Fruit fly (Drosophila melanogaster): Measurements from ENCODE around the gene CG14410.

Gene CG14410

dm6 chrX:14831713-14832561, 4.6 kb upstream of the CG14410 start, which contains the start of gene CG14408:
Gene CG14408 (minus strand): TSS chrX:14832033.
- TF ChIP-seq salr (GFP tag; optimal IDR thresholded peaks at IDR 0.05) (no peak), CG8632 (GFP tag; optimal IDR thresholded peaks at IDR 0.05) (no peak), Hr38 (GFP tag; optimal IDR thresholded peaks at IDR 0.05) (no peak), OdsH (GFP tag; optimal IDR thresholded peaks at IDR 0.05) (no peak), CG9139 (GFP tag; optimal IDR thresholded peaks at IDR 0.05) (no peak), esn (GFP tag; optimal IDR thresholded peaks at IDR 0.05) (no peak), Eip78C (GFP tag) (peak; percentile 51), Gug (GFP tag; IDR thresholded peaks at IDR 0.05) (no peak), topi (GFP tag; optimal IDR thresholded peaks at IDR 0.05) (peak; percentile 3), Ets96B (tag; optimal IDR thresholded peaks at IDR 0.05) (no peak), CG6163 (GFP tag; IDR thresholded peaks at IDR 0.05) (no peak), cyc (GFP tag; optimal IDR thresholded peaks at IDR 0.05) (no peak), Eip75B (GFP tag; optimal IDR thresholded peaks at IDR 0.05) (no peak), fkh (GFP tag; optimal IDR thresholded peaks at IDR 0.05) (peak; percentile 6), CG1621 (tag; optimal IDR thresholded peaks at IDR 0.05) (no peak), CG8119 (GFP tag; IDR thresholded peaks at IDR 0.05) (no peak), dsx (GFP tag; optimal IDR thresholded peaks at IDR 0.05; ENCODE audit: poor library complexity, severe bottlenecking) (no peak), Blimp-1 (GFP tag; optimal IDR thresholded peaks at IDR 0.05) (no peak), Met (GFP tag; optimal IDR thresholded peaks at IDR 0.05) (no peak), Hr39 (GFP tag; optimal IDR thresholded peaks at IDR 0.05) (no peak), CG6276 (GFP tag; optimal IDR thresholded peaks at IDR 0.05) (no peak), lz (GFP tag; optimal IDR thresholded peaks at IDR 0.05) (no peak)

dm6 chrX:14832562-14833303, 3.8 kb upstream of the CG14410 start, which contains the start of gene CG14411:
Gene CG14411 (plus strand): TSS chrX:14832647.
- TF ChIP-seq CG1621 (tag; optimal IDR thresholded peaks at IDR 0.05) (no peak), CG6854 (GFP tag; optimal IDR thresholded peaks at IDR 0.05) (peak; percentile 7), Eip78C (GFP tag) (peak; percentile 64), eg (GFP tag; IDR thresholded peaks at IDR 0.05) (0 out of 3 replicates have a peak, but pooled peaks have one; percentile 9), achi (GFP tag; optimal IDR thresholded peaks at IDR 0.05) (peak; percentile 43), fkh (GFP tag; optimal IDR thresholded peaks at IDR 0.05) (peak; percentile 20), acj6 (GFP tag; optimal IDR thresholded peaks at IDR 0.05) (no peak), svp (GFP tag) (peak; percentile 80)

dm6 chrX:14837983-14838382, 1.5 kb downstream of the CG14410 start, which contains the start of gene Grx5:
Gene Grx5 (minus strand): TSS chrX:14838198.
- TF ChIP-seq dsx (GFP tag; optimal IDR thresholded peaks at IDR 0.05; ENCODE audit: poor library complexity, severe bottlenecking) (no peak), vri (GFP tag; optimal IDR thresholded peaks at IDR 0.05) (peak; percentile 38)

- TF ChIP-seq CG3032 (tag; optimal IDR thresholded peaks at IDR 0.05) (peak; percentile 53), CG3919 (GFP tag; optimal IDR thresholded peaks at IDR 0.05) (peak; percentile 60), CG31627 (GFP tag; optimal IDR thresholded peaks at IDR 0.05) (peak; percentile 74), dac (GFP tag; optimal IDR thresholded peaks at IDR 0.05) (no peak), Eip93F (GFP tag; optimal IDR thresholded peaks at IDR 0.05) (peak; percentile 29), CG10631 (GFP tag; optimal IDR thresholded peaks at IDR 0.05) (no peak), Sox102F (GFP tag; optimal IDR thresholded peaks at IDR 0.05) (peak; percentile 59), Sox14 (GFP tag; optimal IDR thresholded peaks at IDR 0.05) (peak; percentile 60), CG11294 (GFP tag; IDR thresholded peaks at IDR 0.05) (peak; percentile 51; the same call in 1 of the 2 replicates), Sox15 (GFP tag; optimal IDR thresholded peaks at IDR 0.05) (peak; percentile 28), acj6 (GFP tag; optimal IDR thresholded peaks at IDR 0.05) (peak; percentile 77), Eip75B (GFP tag; optimal IDR thresholded peaks at IDR 0.05) (peak; percentile 22), eg (GFP tag; IDR thresholded peaks at IDR 0.05) (peak; percentile 84), Ets96B (tag; optimal IDR thresholded peaks at IDR 0.05) (peak; percentile 53), Hr39 (GFP tag; optimal IDR thresholded peaks at IDR 0.05) (peak; percentile 76), CG7368 (GFP tag; optimal IDR thresholded peaks at IDR 0.05) (no peak), Hr4 (GFP tag; optimal IDR thresholded peaks at IDR 0.05) (peak; percentile 69), CG15336 (GFP tag; IDR thresholded peaks at IDR 0.05) (0 out of 2 replicates have a peak, but pooled peaks have one; percentile 45), net (GFP tag; optimal IDR thresholded peaks at IDR 0.05) (peak; percentile 10), CG16779 (tag; optimal IDR thresholded peaks at IDR 0.05) (no peak), CG8119 (GFP tag; IDR thresholded peaks at IDR 0.05) (no peak)
These were observed 2.5 kb downstream of the CG14410 start, which contains the start of the genes CG32590 and Flo2 for dm6 chrX:14839047-14839446. Gene CG32590 (minus strand): TSS chrX:14839106. Gene Flo2 (plus strand): TSS chrX:14839376.

Data from whole organism, prepupa.